Worm (Caenorhabditis elegans): Measurements from ENCODE around the gene C49H3.4.

Gene C49H3.4

DNA sequence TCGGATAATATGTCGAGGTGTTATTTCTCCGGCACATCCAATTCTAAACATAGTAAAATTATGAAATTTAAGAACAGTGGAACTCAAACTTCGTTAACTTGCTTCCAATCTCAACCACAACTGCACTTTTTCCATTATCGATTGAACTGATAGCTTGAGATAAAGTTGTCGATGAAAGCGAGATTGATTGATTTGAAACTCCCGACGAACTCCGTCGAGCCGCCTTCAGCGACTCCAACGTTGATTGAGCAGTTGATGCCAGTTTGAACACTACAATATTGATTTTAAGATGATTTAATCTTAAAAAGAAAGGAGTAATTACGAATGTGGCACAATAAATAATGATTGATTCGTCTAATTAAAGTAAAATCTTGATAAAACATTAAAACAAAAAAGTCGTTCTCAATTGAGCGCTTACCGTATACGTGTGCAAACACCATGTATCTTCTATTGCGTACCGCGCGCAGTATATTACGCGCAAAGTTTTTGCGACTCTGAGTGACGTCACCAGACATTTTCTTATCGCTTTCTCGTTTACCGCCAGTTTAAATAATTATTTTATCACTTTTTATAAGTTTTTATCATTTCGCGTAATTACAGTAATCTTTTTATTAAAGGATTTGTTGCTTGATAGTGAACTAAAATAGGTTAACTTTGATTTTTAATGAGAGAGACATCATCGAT is 12.7 kb upstream of the C49H3.4 start, which contains the start of gene arp-11 (continued):
- TF ChIP-seq chd-7 (tag; optimal IDR thresholded peaks at IDR 0.05): no peak
- no peak for TF ChIP-seq let-526 (GFP tag; IDR thresholded peaks at IDR 0.05)
- no peak for TF ChIP-seq xnd-1 (tag; optimal IDR thresholded peaks at IDR 0.05)
- TF ChIP-seq bed-2 (GFP tag; IDR thresholded peaks at IDR 0.05): no peak
- peak in 1 of 2 experiments; percentile 1 for TF ChIP-seq let-607 (tag; optimal IDR thresholded peaks at IDR 0.05)
- TF ChIP-seq F23B12.7 (tag; optimal IDR thresholded peaks at IDR 0.05; ENCODE audit: insufficient read depth): peak; percentile 55
- no peak for TF ChIP-seq mcd-1 (GFP tag; IDR thresholded peaks at IDR 0.05)
- no peak for TF ChIP-seq nfyb-1 (GFP tag; IDR thresholded peaks at IDR 0.05)
- TF ChIP-seq F37B4.10 (GFP tag; IDR thresholded peaks at IDR 0.05): no peak
- TF ChIP-seq ccch-3 (GFP tag; optimal IDR thresholded peaks at IDR 0.05): no peak
- peak; percentile 61; the same call in 1 of the 2 replicates for TF ChIP-seq madf-6 (GFP tag; IDR thresholded peaks at IDR 0.05)
- TF ChIP-seq lin-26 (GFP tag; IDR thresholded peaks at IDR 0.05): no peak
- no peak for TF ChIP-seq him-1 (tag; optimal IDR thresholded peaks at IDR 0.05)
- TF ChIP-seq lsl-1 (GFP tag; optimal IDR thresholded peaks at IDR 0.05): peak; percentile 65
- TF ChIP-seq ztf-26 (tag; optimal IDR thresholded peaks at IDR 0.05): no peak
- TF ChIP-seq madf-8 (GFP tag; conservative IDR thresholded peaks at IDR 0.05): no peak
- no peak for TF ChIP-seq C06A6.2 (GFP tag; conservative IDR thresholded peaks at IDR 0.05)
- peak; percentile 11 for TF ChIP-seq snpc-3.4 (tag; optimal IDR thresholded peaks at IDR 0.05)
- no peak for TF ChIP-seq ceh-91 (GFP tag; IDR thresholded peaks at IDR 0.05)
- TF ChIP-seq Y56A3A.18 (GFP tag; IDR thresholded peaks at IDR 0.05): no peak
- no peak for TF ChIP-seq gei-17 (GFP tag; optimal IDR thresholded peaks at IDR 0.05)
- TF ChIP-seq lin-40 (tag; optimal IDR thresholded peaks at IDR 0.05): peak; percentile 60
- TF ChIP-seq bed-1 (GFP tag; IDR thresholded peaks at IDR 0.05): no peak
- peak; percentile 29 for TF ChIP-seq snpc-1.3 (tag; optimal IDR thresholded peaks at IDR 0.05; ENCODE audit: insufficient read depth)
- no peak for TF ChIP-seq T07F8.4 (tag; optimal IDR thresholded peaks at IDR 0.05)
- peak; percentile 45 for TF ChIP-seq tbp1 (GFP tag; optimal IDR thresholded peaks at IDR 0.05)
- no peak for TF ChIP-seq egrh-3 (GFP tag; IDR thresholded peaks at IDR 0.05)
- TF ChIP-seq hlh-12 (tag; optimal IDR thresholded peaks at IDR 0.05): no peak
- no peak for TF ChIP-seq F52B5.7 (tag; optimal IDR thresholded peaks at IDR 0.05)
- TF ChIP-seq attf-6 (GFP tag; IDR thresholded peaks at IDR 0.05): no peak
- TF ChIP-seq rec-8 (tag; optimal IDR thresholded peaks at IDR 0.05): no peak
- no peak for TF ChIP-seq unc-62 (GFP tag; optimal IDR thresholded peaks at IDR 0.05)
- TF ChIP-seq B0019.2 (GFP tag; conservative IDR thresholded peaks at IDR 0.05): no peak
- TF ChIP-seq F22D6.2 (tag; optimal IDR thresholded peaks at IDR 0.05): no peak
- peak; percentile 23 for TF ChIP-seq nhr-80 (tag; optimal IDR thresholded peaks at IDR 0.05)
- 0 out of 2 replicates have a peak, but pooled peaks have one; percentile 22 for TF ChIP-seq B0336.3 (GFP tag; IDR thresholded peaks at IDR 0.05)
- no peak for TF ChIP-seq zfh-2 (GFP tag; conservative IDR thresholded peaks at IDR 0.05)
- no peak for TF ChIP-seq zim-3 (tag; optimal IDR thresholded peaks at IDR 0.05)
- no peak for TF ChIP-seq F39B2.1 (GFP tag; IDR thresholded peaks at IDR 0.05)
- peak; percentile 31; the same call in 1 of the 2 replicates for TF ChIP-seq hmg-1.2 (GFP tag; IDR thresholded peaks at IDR 0.05)
- TF ChIP-seq hsf-1 (GFP tag; IDR thresholded peaks at IDR 0.05): no peak
- TF ChIP-seq egl-44 (GFP tag; IDR thresholded peaks at IDR 0.05): no peak
- TF ChIP-seq madf-10 (tag; optimal IDR thresholded peaks at IDR 0.05): peak; percentile 46
- no peak for TF ChIP-seq pha-4 (tag; optimal IDR thresholded peaks at IDR 0.05)
- TF ChIP-seq nhr-90 (tag; optimal IDR thresholded peaks at IDR 0.05): no peak
- no peak for TF ChIP-seq ztf-3 (GFP tag; optimal IDR thresholded peaks at IDR 0.05)
- TF ChIP-seq lir-1 (GFP tag; conservative IDR thresholded peaks at IDR 0.05): no peak
